Worm (Caenorhabditis elegans) whole organism, early embryonic: ENCODE data around the gene srg-10.

Source experiments
- F13C5.2 ChIP-seq: sonication (generic microtip); optimal IDR thresholded peaks from 2 replicates; lab custom pipeline; 2017; ENCODE audit warnings: mild to moderate bottlenecking, missing genetic modification characterization, inconsistent platforms, missing compliant biosample characterization
- ama-1 ChIP-seq: fragments of 150-350 bp; optimal IDR thresholded peaks from 2 replicates; lab custom pipeline; 2014
- ceh-13 ChIP-seq: fragments of 200-800 bp; sonication (Bioruptor generic); optimal IDR thresholded peaks from 2 replicates; lab custom pipeline; 2018; ENCODE audit warnings: mild to moderate bottlenecking, missing genetic modification characterization, missing compliant biosample characterization
- ceh-36 ChIP-seq: sonication (generic microtip); optimal IDR thresholded peaks from 2 replicates; lab custom pipeline; 2016; ENCODE audit warnings: missing genetic modification characterization, inconsistent platforms, missing compliant biosample characterization
- ets-7 ChIP-seq: sonication (generic microtip); optimal IDR thresholded peaks from 2 replicates; lab custom pipeline; 2016; ENCODE audit warnings: missing genotype, missing genetic modification characterization, missing compliant biosample characterization
- hmbx-1 ChIP-seq: sonication (generic microtip); optimal IDR thresholded peaks from 2 replicates; lab custom pipeline; 2016; ENCODE audit warnings: mild to moderate bottlenecking, missing genetic modification characterization, missing compliant biosample characterization

DNA sequence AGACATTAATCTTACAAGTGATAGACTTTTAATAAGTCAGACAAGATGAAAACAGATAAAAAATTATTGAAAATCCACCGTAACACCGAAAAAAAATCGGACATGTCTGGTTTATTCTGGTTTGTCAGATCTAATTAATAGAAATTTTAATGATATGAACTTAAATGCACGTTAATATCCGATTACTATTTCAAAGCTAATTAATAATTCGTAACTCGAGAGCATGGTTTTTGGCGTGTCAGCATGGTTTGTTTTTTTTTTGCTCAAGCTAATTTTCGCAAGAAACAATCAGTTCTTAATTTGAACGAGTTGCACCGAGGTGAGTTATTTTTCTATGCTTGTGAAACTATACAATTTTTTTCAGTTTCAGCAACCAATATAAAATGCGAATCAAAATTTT lies 42.6 kb upstream of the srg-10 start, which contains the start of gene clec-153:
- no peak for TF ChIP-seq ama-1 (lab: Kevin White, UChicago)
- TF ChIP-seq hmbx-1 (tag; lab: Kevin White, UChicago) = no peak
- no peak for TF ChIP-seq ceh-13 (GFP tag; lab: Kevin White, UChicago)
- TF ChIP-seq F13C5.2 (tag; lab: Kevin White, UChicago) = no peak
- no peak for TF ChIP-seq ceh-36
- TF ChIP-seq ets-7 (tag; lab: Kevin White, UChicago) = no peak
